Fruit fly (Drosophila melanogaster) whole organism, embryonic: ENCODE measurements around the gene Sptz.

ENCODE experiments used
- Antp ChIP-seq: fragments of 200-800 bp; sonication (Bioruptor generic); optimal IDR thresholded peaks from 3 replicates; lab custom pipeline; 2016; ENCODE audit warnings: missing biosample characterization, missing genetic modification characterization
- Bdp1 ChIP-seq: fragments of 200-800 bp; sonication (Bioruptor generic); optimal IDR thresholded peaks from 3 replicates; lab custom pipeline; 2016; ENCODE audit warnings: missing biosample characterization, missing genetic modification characterization
- CG10267 ChIP-seq: fragments of 200-800 bp; sonication (Bioruptor generic); optimal IDR thresholded peaks from 2 replicates; lab custom pipeline; 2018; ENCODE audit warnings: missing biosample characterization, mild to moderate bottlenecking, missing genetic modification characterization, moderate library complexity
- CG10274 ChIP-seq: fragments of 200-800 bp; sonication (Bioruptor generic); optimal IDR thresholded peaks from 3 replicates; lab custom pipeline; 2017; ENCODE audit warnings: missing biosample characterization, mild to moderate bottlenecking, missing genetic modification characterization
- CG10321 ChIP-seq: fragments of 200-800 bp; sonication (Bioruptor generic); IDR thresholded peaks from 2 replicates; pipeline ENCODE4 v1.3.6; 2022; ENCODE audit warnings: missing biosample characterization, missing genetic modification characterization
- CG12236 ChIP-seq: fragments of 200-800 bp; sonication (Bioruptor generic); optimal IDR thresholded peaks from 2 replicates; lab custom pipeline; 2016; ENCODE audit warnings: missing biosample characterization, missing genetic modification characterization
- CG12659 ChIP-seq: fragments of 200-800 bp; sonication (Bioruptor generic); optimal IDR thresholded peaks from 3 replicates; lab custom pipeline; 2017; ENCODE audit warnings: mild to moderate bottlenecking, missing biosample characterization, missing genetic modification reagents, missing genetic modification characterization
- CG12744 ChIP-seq: fragments of 200-800 bp; sonication (Bioruptor generic); optimal IDR thresholded peaks from 2 replicates; lab custom pipeline; 2016; ENCODE audit warnings: missing biosample characterization, missing genetic modification characterization
- CG12769 ChIP-seq: fragments of 200-800 bp; sonication (Bioruptor generic); optimal IDR thresholded peaks from 2 replicates; lab custom pipeline; 2019; ENCODE audit warnings: missing biosample characterization, mild to moderate bottlenecking, missing genetic modification characterization, moderate library complexity
- CG13123 ChIP-seq: fragments of 200-800 bp; sonication (Bioruptor generic); optimal IDR thresholded peaks from 2 replicates; lab custom pipeline; 2016; ENCODE audit warnings: missing biosample characterization, missing genetic modification characterization
- CG13894 ChIP-seq: fragments of 200-800 bp; sonication (Bioruptor generic); optimal IDR thresholded peaks from 3 replicates; lab custom pipeline; 2018; ENCODE audit warnings: missing biosample characterization, mild to moderate bottlenecking, missing genetic modification characterization, moderate library complexity
- CG14667 ChIP-seq: fragments of 200-800 bp; sonication (Bioruptor generic); IDR thresholded peaks from 2 replicates; pipeline ENCODE4 v1.3.6; 2022; ENCODE audit warnings: missing biosample characterization, missing genetic modification characterization
- CG15011 ChIP-seq: fragments of 200-800 bp; sonication (Bioruptor generic); optimal IDR thresholded peaks from 3 replicates; lab custom pipeline; 2018; ENCODE audit warnings: missing biosample characterization, mild to moderate bottlenecking, missing genetic modification characterization
- CG1602 ChIP-seq: fragments of 200-800 bp; sonication (Bioruptor generic); optimal IDR thresholded peaks from 3 replicates; lab custom pipeline; 2016; ENCODE audit warnings: missing biosample characterization, missing genetic modification characterization
- CG18476 ChIP-seq: fragments of 200-800 bp; sonication (Bioruptor generic); optimal IDR thresholded peaks from 2 replicates; lab custom pipeline; 2016; ENCODE audit warnings: missing biosample characterization, mild to moderate bottlenecking, missing genetic modification characterization
- CG18619 ChIP-seq: fragments of 200-800 bp; sonication (Bioruptor generic); optimal IDR thresholded peaks from 3 replicates; lab custom pipeline; 2017; ENCODE audit warnings: missing biosample characterization, mild to moderate bottlenecking, missing genetic modification characterization
- CG31365 ChIP-seq: fragments of 200-800 bp; sonication (Bioruptor generic); optimal IDR thresholded peaks from 2 replicates; lab custom pipeline; 2018; ENCODE audit warnings: missing biosample characterization, mild to moderate bottlenecking, missing genetic modification characterization
- CG3281 ChIP-seq: fragments of 200-800 bp; sonication (Bioruptor generic); optimal IDR thresholded peaks from 3 replicates; lab custom pipeline; 2017; ENCODE audit warnings: missing biosample characterization, mild to moderate bottlenecking, missing genetic modification characterization
- CG42726 ChIP-seq: fragments of 200-800 bp; sonication (Bioruptor generic); IDR thresholded peaks from 2 replicates; pipeline ENCODE4 v1.3.6; 2022; ENCODE audit warnings: missing biosample characterization, missing genetic modification characterization; ENCODE audit not compliant: partially characterized antibody
- CG43689 ChIP-seq: fragments of 200-800 bp; sonication (Bioruptor generic); IDR thresholded peaks from 2 replicates; pipeline ENCODE4 v1.3.6; 2022; ENCODE audit warnings: missing biosample characterization, missing genetic modification characterization
- CG6254 ChIP-seq: fragments of 200-800 bp; sonication (Bioruptor generic); optimal IDR thresholded peaks from 3 replicates; lab custom pipeline; 2017; ENCODE audit warnings: mild to moderate bottlenecking, missing biosample characterization, missing genetic modification reagents, missing genetic modification characterization
- CG7839 ChIP-seq: fragments of 200-800 bp; sonication (Bioruptor generic); optimal IDR thresholded peaks from 3 replicates; lab custom pipeline; 2018; ENCODE audit warnings: missing biosample characterization, mild to moderate bottlenecking, missing genetic modification characterization, moderate library complexity
- CG8478 ChIP-seq: fragments of >200 bp; optimal IDR thresholded peaks from 2 replicates; lab custom pipeline; 2018
- CG8924 ChIP-seq: fragments of 200-800 bp; optimal IDR thresholded peaks from 3 replicates; lab custom pipeline; 2019; ENCODE audit warnings: missing biosample characterization, mild to moderate bottlenecking, missing genetic modification characterization, moderate library complexity
- Chrac-16 ChIP-seq: fragments of 200-800 bp; sonication (Bioruptor generic); optimal IDR thresholded peaks from 3 replicates; lab custom pipeline; 2016; ENCODE audit warnings: missing biosample characterization, missing genetic modification characterization
- Dip2 ChIP-seq: fragments of 200-800 bp; sonication (Bioruptor generic); IDR thresholded peaks from 2 replicates; pipeline ENCODE4 v1.3.6; 2022; ENCODE audit warnings: missing biosample characterization, missing genetic modification characterization
- Dip3 ChIP-seq: fragments of 200-800 bp; sonication (Bioruptor generic); optimal IDR thresholded peaks from 3 replicates; lab custom pipeline; 2016; ENCODE audit warnings: missing biosample characterization, missing genetic modification characterization
- Doc3 ChIP-seq: fragments of 200-800 bp; sonication (Bioruptor generic); IDR thresholded peaks from 3 replicates; pipeline ENCODE4 v1.3.6; 2022; ENCODE audit warnings: missing biosample characterization, missing genetic modification characterization; ENCODE audit not compliant: partially characterized antibody
- Fer2 ChIP-seq: fragments of 200-800 bp; sonication (Bioruptor generic); optimal IDR thresholded peaks from 2 replicates; lab custom pipeline; 2018; ENCODE audit warnings: missing biosample characterization, mild to moderate bottlenecking, missing genetic modification characterization, moderate library complexity
- H15 ChIP-seq: fragments of 200-800 bp; sonication (Bioruptor generic); IDR thresholded peaks from 3 replicates; pipeline ENCODE4 v1.3.6; 2022; ENCODE audit warnings: missing biosample characterization, missing genetic modification characterization
- HLH54F ChIP-seq: fragments of 200-800 bp; sonication (Bioruptor generic); optimal IDR thresholded peaks from 3 replicates; lab custom pipeline; 2016; ENCODE audit warnings: missing biosample characterization, missing genetic modification characterization
- Hand ChIP-seq: fragments of 200-800 bp; sonication (Bioruptor generic); optimal IDR thresholded peaks from 2 replicates; lab custom pipeline; 2017; ENCODE audit warnings: mild to moderate bottlenecking, missing biosample characterization, missing genetic modification reagents, missing genetic modification characterization
- Lhr ChIP-seq: fragments of 200-800 bp; sonication (Bioruptor generic); optimal IDR thresholded peaks from 3 replicates; lab custom pipeline; 2017; ENCODE audit warnings: mild to moderate bottlenecking, missing biosample characterization, missing genetic modification reagents, missing genetic modification characterization
- Neu2 ChIP-seq: fragments of 200-800 bp; sonication (Bioruptor generic); optimal IDR thresholded peaks from 3 replicates; lab custom pipeline; 2016; ENCODE audit warnings: missing biosample characterization, missing genetic modification characterization, borderline replicate concordance
- Pdp1 ChIP-seq, 2 experiments: fragments of 200-800 bp; sonication (Bioruptor generic); optimal IDR thresholded peaks; 3 replicates each; lab custom pipeline; 2016; ENCODE audit warnings: missing biosample characterization in 2 of 2, missing genetic modification characterization in 2 of 2, mild to moderate bottlenecking in 1 of 2, moderate library complexity in 1 of 2
- Rx ChIP-seq: fragments of 200-800 bp; sonication (Bioruptor generic); IDR thresholded peaks from 2 replicates; pipeline ENCODE4 v1.3.6; 2022; ENCODE audit warnings: missing biosample characterization, missing genetic modification characterization
- Sry-δ ChIP-seq: fragments of 200-800 bp; sonication (Bioruptor generic); optimal IDR thresholded peaks from 2 replicates; lab custom pipeline; 2016; ENCODE audit warnings: missing biosample characterization, missing genetic modification characterization
- TFAM ChIP-seq: fragments of 200-800 bp; sonication (Bioruptor generic); optimal IDR thresholded peaks from 2 replicates; lab custom pipeline; 2017; ENCODE audit warnings: missing biosample characterization, missing genetic modification characterization, inconsistent platforms
- bbx ChIP-seq: fragments of 200-800 bp; sonication (Bioruptor generic); IDR thresholded peaks from 2 replicates; pipeline ENCODE4 v1.3.6; 2022; ENCODE audit warnings: missing biosample characterization, missing genetic modification characterization; ENCODE audit not compliant: partially characterized antibody
- her ChIP-seq: fragments of 200-800 bp; sonication (Bioruptor generic); optimal IDR thresholded peaks from 2 replicates; lab custom pipeline; 2016; ENCODE audit warnings: missing biosample characterization, missing genetic modification characterization
- inv ChIP-seq: fragments of 200-800 bp; sonication (Bioruptor generic); IDR thresholded peaks from 2 replicates; pipeline ENCODE4 v1.3.6; 2022; ENCODE audit warnings: missing biosample characterization, missing genetic modification characterization; ENCODE audit not compliant: partially characterized antibody
- kah ChIP-seq: fragments of 200-800 bp; sonication (Bioruptor generic); optimal IDR thresholded peaks from 2 replicates; lab custom pipeline; 2018; ENCODE audit warnings: missing biosample characterization, mild to moderate bottlenecking, missing genetic modification characterization
- mam ChIP-seq: fragments of 200-800 bp; sonication (Bioruptor generic); optimal IDR thresholded peaks from 3 replicates; lab custom pipeline; 2016; ENCODE audit warnings: missing biosample characterization, missing genetic modification characterization
- pb ChIP-seq: fragments of 200-800 bp; sonication (Bioruptor generic); optimal IDR thresholded peaks from 3 replicates; lab custom pipeline; 2016; ENCODE audit warnings: missing biosample characterization, missing genetic modification characterization
- pfk ChIP-seq: fragments of 200-800 bp; sonication (Bioruptor generic); optimal IDR thresholded peaks from 2 replicates; lab custom pipeline; 2018; ENCODE audit warnings: missing biosample characterization, mild to moderate bottlenecking, missing genetic modification characterization, moderate library complexity
- pum ChIP-seq: fragments of 200-800 bp; sonication (Bioruptor generic); optimal IDR thresholded peaks from 2 replicates; lab custom pipeline; 2016; ENCODE audit warnings: missing biosample characterization, missing genetic modification characterization
- sisA ChIP-seq: fragments of 200-800 bp; sonication (Bioruptor generic); IDR thresholded peaks from 2 replicates; pipeline ENCODE4 v1.3.6; 2022; ENCODE audit warnings: missing biosample characterization, missing genetic modification characterization
- sr ChIP-seq: fragments of 200-800 bp; sonication (Bioruptor generic); IDR thresholded peaks from 3 replicates; pipeline ENCODE4 v1.3.6; 2022; ENCODE audit warnings: missing biosample characterization, missing genetic modification characterization
- trem ChIP-seq: fragments of 200-800 bp; optimal IDR thresholded peaks from 3 replicates; lab custom pipeline; 2019; ENCODE audit warnings: missing biosample characterization, mild to moderate bottlenecking, missing genetic modification characterization, moderate library complexity
- unpg ChIP-seq: fragments of 200-800 bp; sonication (Bioruptor generic); optimal IDR thresholded peaks from 3 replicates; lab custom pipeline; 2018; ENCODE audit warnings: missing biosample characterization, mild to moderate bottlenecking, missing genetic modification characterization, moderate library complexity
- yki ChIP-seq: fragments of >200 bp; optimal IDR thresholded peaks from 3 replicates; lab custom pipeline; 2018

The Sptz gene

dm6 chr3R:11409667-11410137 lies 12.2 kb upstream of the Sptz start, which contains the start of the genes mgr and Irbp (continued):
- no peak for TF ChIP-seq Antp (GFP tag; lab: Kevin White, UChicago)
- peak; percentile 75 for TF ChIP-seq inv (GFP tag; lab: Robert Waterston, UW)
- TF ChIP-seq TFAM (GFP tag; lab: Kevin White, UChicago), result peak; percentile 3
- TF ChIP-seq CG13894 (tag; lab: Kevin White, UChicago), result no peak
- TF ChIP-seq Hand (GFP tag; lab: Kevin White, UChicago), result peak; percentile 61
- peak; percentile 45 for TF ChIP-seq mam (GFP tag; lab: Kevin White, UChicago)
- peak; percentile 16 for TF ChIP-seq Neu2
- TF ChIP-seq CG43689, result peak; percentile 78
- TF ChIP-seq CG15011 (GFP tag; lab: Kevin White, UChicago), result peak; percentile 65
- TF ChIP-seq trem (tag; lab: Kevin White, UChicago), result peak; percentile 95
- peak; percentile 54 for TF ChIP-seq HLH54F
- peak in 1 of 2 experiments; percentile 14 for TF ChIP-seq Pdp1 (GFP tag; optimal IDR thresholded peaks at IDR 0.05; lab: Kevin White, UChicago)
- peak; percentile 86 for TF ChIP-seq Doc3 (GFP tag; lab: Robert Waterston, UW)
- peak; percentile 80 for TF ChIP-seq CG18476 (GFP tag; lab: Kevin White, UChicago)
- TF ChIP-seq sr (GFP tag; lab: Robert Waterston, UW), result peak; percentile 13; the same call in 1 of the 3 replicates
- TF ChIP-seq yki (lab: Kevin White, UChicago), result no peak
- peak; percentile 79 for TF ChIP-seq Rx
- TF ChIP-seq CG1602, result peak; percentile 88
- peak; percentile 83 for TF ChIP-seq CG6254 (GFP tag; lab: Kevin White, UChicago)
- peak; percentile 88 for TF ChIP-seq Chrac-16
- TF ChIP-seq unpg (GFP tag; lab: Kevin White, UChicago), result peak; percentile 96
- no peak for TF ChIP-seq CG12769 (tag; lab: Kevin White, UChicago)
- TF ChIP-seq CG10321 (GFP tag; lab: Robert Waterston, UW), result peak; percentile 76
- TF ChIP-seq CG31365 (tag; lab: Kevin White, UChicago), result no peak
- TF ChIP-seq Lhr (GFP tag; lab: Kevin White, UChicago), result peak; percentile 76
- peak; percentile 90 for TF ChIP-seq CG13123 (GFP tag; lab: Kevin White, UChicago)
- peak; percentile 44 for TF ChIP-seq Dip3 (GFP tag; lab: Kevin White, UChicago)
- TF ChIP-seq pfk, result no peak
- TF ChIP-seq CG3281 (GFP tag; lab: Kevin White, UChicago), result no peak
- TF ChIP-seq CG7839, result peak; percentile 92
- no peak for TF ChIP-seq CG12744 (GFP tag; lab: Kevin White, UChicago)
- TF ChIP-seq Sry-δ (GFP tag; lab: Kevin White, UChicago), result peak; percentile 76
- TF ChIP-seq CG14667, result peak; percentile 91
- peak; percentile 23 for TF ChIP-seq Bdp1 (GFP tag; lab: Kevin White, UChicago)
- TF ChIP-seq CG18619, result peak; percentile 86
- TF ChIP-seq Dip2 (GFP tag; lab: Robert Waterston, UW), result 0 out of 2 replicates have a peak, but pooled peaks have one; percentile 18
- TF ChIP-seq pb (GFP tag; lab: Kevin White, UChicago), result no peak
- no peak for TF ChIP-seq CG42726
- TF ChIP-seq Fer2 (tag; lab: Kevin White, UChicago), result peak; percentile 83
- no peak for TF ChIP-seq her (GFP tag; lab: Kevin White, UChicago)
- TF ChIP-seq CG8478, result no peak
- peak; percentile 68 for TF ChIP-seq kah (GFP tag; lab: Kevin White, UChicago)
- TF ChIP-seq CG12236, result no peak
- peak; percentile 94 for TF ChIP-seq CG8924 (tag; lab: Kevin White, UChicago)
- peak; percentile 78 for TF ChIP-seq bbx (GFP tag; lab: Robert Waterston, UW)
- peak; percentile 91 for TF ChIP-seq sisA
- TF ChIP-seq CG10274 (GFP tag; lab: Kevin White, UChicago), result no peak
- TF ChIP-seq CG12659 (GFP tag; lab: Kevin White, UChicago), result peak; percentile 96
- TF ChIP-seq pum (GFP tag; lab: Kevin White, UChicago), result peak; percentile 25
- TF ChIP-seq H15, result peak; percentile 95
- peak; percentile 90 for TF ChIP-seq CG10267 (tag; lab: Kevin White, UChicago)
